Fruit fly (Drosophila melanogaster) S2 (cell line): ENCODE data around the gene CG42847.

Source experiments
- CG8478 ChIP-seq: fragments of >200 bp; optimal IDR thresholded peaks from 2 replicates; lab custom pipeline; 2018
- CTCF ChIP-seq, 2 experiments: fragments of >200 bp; optimal IDR thresholded peaks; 2 replicates each; lab custom pipeline; 2018

CG42847 gene

DNA sequence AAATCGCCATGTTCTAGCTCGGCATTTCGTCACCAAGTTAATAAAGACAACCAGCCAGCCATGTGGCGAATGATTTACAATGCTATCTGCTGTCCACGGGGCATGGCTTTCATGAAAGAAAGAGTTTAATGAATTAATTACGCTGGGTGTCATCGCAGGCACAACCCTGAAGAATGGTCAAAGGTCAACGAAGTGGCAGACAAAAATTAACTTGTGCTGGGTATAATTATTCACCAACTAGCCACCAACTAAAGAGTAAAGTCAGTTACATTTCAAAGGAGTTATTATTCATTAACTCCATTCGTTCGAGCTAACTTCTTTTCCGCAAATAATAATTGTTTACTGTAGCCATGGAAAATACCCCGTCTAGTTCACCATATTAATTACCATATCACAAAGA, 29.8 kb downstream of the CG42847 start:
- TF ChIP-seq CG8478 (no peak), CTCF (optimal IDR thresholded peaks at IDR 0.05; lab: Kevin White, UChicago) (no peak)

DNA sequence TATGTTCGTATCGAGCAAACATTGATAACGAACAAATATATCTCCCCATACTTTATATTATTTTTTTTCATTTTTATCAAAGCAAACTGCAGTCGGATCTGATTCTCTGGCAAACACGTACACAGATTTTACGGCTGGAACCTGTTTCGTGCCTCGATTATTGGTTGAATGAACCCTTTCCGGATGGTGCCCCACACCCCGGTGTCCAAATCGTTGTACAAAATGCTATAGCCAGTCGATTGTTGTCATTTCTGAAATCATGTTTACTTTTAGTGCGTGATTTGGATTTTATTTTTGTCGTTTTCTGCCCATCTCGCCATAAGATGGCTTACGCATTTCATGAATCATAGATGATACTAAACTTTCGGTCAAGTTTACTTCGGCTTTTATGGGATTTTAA, 30.2 kb downstream of the CG42847 start:
- TF ChIP-seq CTCF (optimal IDR thresholded peaks at IDR 0.05; lab: Kevin White, UChicago) (no peak), CG8478 (no peak)

DNA sequence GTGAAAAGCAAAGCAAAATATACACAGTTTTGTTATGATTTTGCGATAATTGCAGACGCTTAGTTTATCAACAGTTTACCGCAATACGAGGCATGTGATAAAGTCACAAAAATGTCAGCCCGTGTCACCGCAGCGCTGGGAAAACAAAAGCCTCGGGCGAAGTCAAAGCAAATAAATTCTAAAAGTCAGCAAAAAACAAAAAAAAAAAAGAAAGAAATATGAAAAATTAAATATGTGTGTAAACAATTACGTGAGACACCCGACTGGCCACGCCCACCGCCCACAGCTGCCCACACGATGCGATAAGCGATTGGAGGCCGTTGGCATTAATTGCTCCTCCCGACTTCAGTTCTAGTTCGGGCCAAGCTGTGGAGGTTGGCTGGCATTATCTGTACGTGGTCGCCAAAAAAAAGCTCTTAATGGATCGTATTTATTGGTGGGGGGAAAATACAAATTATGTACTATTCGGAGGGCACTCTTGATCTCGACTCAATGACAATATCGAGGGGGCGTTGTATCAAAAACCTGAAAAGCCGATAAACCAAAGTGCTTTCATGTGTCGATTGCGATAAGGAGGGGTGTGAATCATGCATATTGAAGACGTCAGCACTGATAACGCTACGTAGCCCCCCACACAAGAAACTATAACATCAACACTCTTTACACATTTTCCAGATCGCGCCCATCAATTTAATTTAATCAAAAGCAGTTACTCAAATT, 31.9 kb downstream of the CG42847 start:
- TF ChIP-seq CTCF (optimal IDR thresholded peaks at IDR 0.05; lab: Kevin White, UChicago) (no peak), CG8478 (no peak)

DNA sequence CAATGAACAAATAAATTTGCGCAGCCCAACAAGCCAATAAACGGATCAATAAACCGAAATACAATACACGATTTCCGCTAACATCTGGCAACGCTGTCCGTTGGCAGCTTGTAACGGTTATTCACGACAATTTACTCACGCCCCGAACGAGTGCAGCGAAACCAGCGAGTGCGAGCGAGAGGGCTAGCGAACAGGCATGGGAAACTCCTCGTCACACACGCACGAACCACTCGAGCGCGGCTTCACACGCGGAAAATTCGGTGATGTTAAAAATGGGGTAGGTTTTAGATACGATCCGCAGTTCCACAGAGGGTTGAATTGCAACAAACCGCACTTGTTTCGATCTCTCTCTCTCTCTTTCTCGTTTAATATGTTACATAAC, 32.4 kb downstream of the CG42847 start:
- TF ChIP-seq CTCF (optimal IDR thresholded peaks at IDR 0.05; lab: Kevin White, UChicago): no peak
- TF ChIP-seq CG8478: no peak

DNA sequence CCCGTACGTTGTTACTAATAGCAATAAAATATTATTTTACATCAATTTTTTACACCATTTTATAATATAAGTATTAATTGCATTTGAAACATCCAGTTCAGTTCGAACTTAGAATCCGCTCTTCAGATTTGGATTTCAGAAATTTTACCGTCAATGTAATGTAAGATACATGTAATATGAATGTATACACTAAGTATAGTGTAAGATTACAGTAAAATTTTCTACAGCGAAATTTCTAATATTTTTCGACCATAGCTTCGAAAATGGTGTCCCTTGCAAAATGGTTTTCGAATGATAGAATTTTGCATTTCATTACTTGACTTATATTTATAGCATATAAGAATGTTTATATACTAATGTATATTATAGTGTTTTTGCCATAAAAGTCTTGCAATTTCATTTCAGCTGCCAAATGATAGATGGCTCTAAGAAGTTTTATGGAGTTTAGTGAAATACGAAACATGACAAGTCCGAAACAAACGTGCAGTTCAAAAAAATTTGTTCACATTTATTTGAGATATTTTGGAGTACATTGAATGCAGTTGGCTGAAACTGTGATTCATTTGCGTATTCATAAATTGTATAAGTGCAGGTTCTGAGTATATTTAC, 36.9 kb downstream of the CG42847 start:
- TF ChIP-seq CG8478 (no peak), CTCF (optimal IDR thresholded peaks at IDR 0.05; lab: Kevin White, UChicago) (peak in 1 of 2 experiments; percentile 49)

DNA sequence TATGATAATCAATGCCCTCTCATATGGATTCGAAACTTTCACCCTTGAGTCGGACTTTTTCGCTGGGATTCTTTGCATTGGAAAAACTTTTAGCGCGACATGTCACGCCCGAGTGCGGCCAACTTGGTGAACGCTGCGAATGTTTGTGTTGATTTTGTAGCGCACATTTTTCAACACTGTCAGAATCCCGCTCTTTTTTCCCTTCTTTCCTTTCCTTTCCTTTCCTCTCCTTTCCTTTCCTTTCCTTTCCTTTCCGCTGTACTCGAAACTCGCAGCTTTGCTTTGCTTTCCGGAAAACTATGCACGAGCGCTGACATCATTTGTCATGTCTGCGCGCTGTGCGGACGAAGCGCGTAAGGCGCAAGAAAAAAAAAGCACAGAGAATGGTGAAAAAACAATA, 39.7 kb downstream of the CG42847 start:
- no peak for TF ChIP-seq CTCF (optimal IDR thresholded peaks at IDR 0.05; lab: Kevin White, UChicago)
- TF ChIP-seq CG8478: no peak
